Worm (Caenorhabditis elegans) whole organism, early embryonic: ENCODE measurements around the gene W02B8.1.
A peak's percentile ranks its signal among the peaks of the same experiment; 100 is the strongest.

Experiments used
- B0310.2 ChIP-seq: sonication (generic microtip); optimal IDR thresholded peaks from 2 replicates; lab custom pipeline; 2016; ENCODE audit warnings: mild to moderate bottlenecking, missing genetic modification characterization, missing compliant biosample characterization
- F13C5.2 ChIP-seq: sonication (generic microtip); optimal IDR thresholded peaks from 2 replicates; lab custom pipeline; 2017; ENCODE audit warnings: mild to moderate bottlenecking, missing genetic modification characterization, inconsistent platforms, missing compliant biosample characterization
- aly-1 ChIP-seq: sonication (generic microtip); optimal IDR thresholded peaks from 2 replicates; lab custom pipeline; 2016; ENCODE audit warnings: missing genetic modification characterization, missing compliant biosample characterization
- ama-1 ChIP-seq: fragments of 150-350 bp; optimal IDR thresholded peaks from 2 replicates; lab custom pipeline; 2014
- ceh-13 ChIP-seq: fragments of 200-800 bp; sonication (Bioruptor generic); optimal IDR thresholded peaks from 2 replicates; lab custom pipeline; 2018; ENCODE audit warnings: mild to moderate bottlenecking, missing genetic modification characterization, missing compliant biosample characterization
- ceh-36 ChIP-seq: sonication (generic microtip); optimal IDR thresholded peaks from 2 replicates; lab custom pipeline; 2016; ENCODE audit warnings: missing genetic modification characterization, inconsistent platforms, missing compliant biosample characterization
- ets-7 ChIP-seq: sonication (generic microtip); optimal IDR thresholded peaks from 2 replicates; lab custom pipeline; 2016; ENCODE audit warnings: missing genotype, missing genetic modification characterization, missing compliant biosample characterization
- flt-1 ChIP-seq: fragments of 200-800 bp; sonication (Bioruptor generic); IDR thresholded peaks from 2 replicates; pipeline ENCODE4 v1.3.6; 2022; ENCODE audit warnings: missing genetic modification characterization, missing compliant biosample characterization
- hmbx-1 ChIP-seq: sonication (generic microtip); optimal IDR thresholded peaks from 2 replicates; lab custom pipeline; 2016; ENCODE audit warnings: mild to moderate bottlenecking, missing genetic modification characterization, missing compliant biosample characterization
- hmg-4 ChIP-seq: fragments of 200-800 bp; sonication (Bioruptor generic); optimal IDR thresholded peaks from 2 replicates; lab custom pipeline; 2018; ENCODE audit warnings: mild to moderate bottlenecking, missing genetic modification characterization, missing compliant biosample characterization
- hnd-1 ChIP-seq: sonication (generic microtip); optimal IDR thresholded peaks from 2 replicates; lab custom pipeline; 2016; ENCODE audit warnings: missing genetic modification characterization, missing compliant biosample characterization
- pes-1 ChIP-seq: fragments of 200-800 bp; sonication (Bioruptor generic); IDR thresholded peaks from 2 replicates; pipeline ENCODE4 v1.3.6; 2022; ENCODE audit warnings: missing genetic modification reagents, missing genetic modification characterization, missing compliant biosample characterization
- scrt-1 ChIP-seq: fragments of 200-800 bp; sonication (Bioruptor generic); IDR thresholded peaks from 2 replicates; pipeline ENCODE4 v1.3.6; 2022; ENCODE audit warnings: missing genetic modification characterization, missing compliant biosample characterization
- sea-1 ChIP-seq: fragments of 200-800 bp; sonication (Bioruptor generic); conservative IDR thresholded peaks from 2 replicates; pipeline ENCODE4 v1.3.6; 2022; ENCODE audit warnings: missing genetic modification characterization, missing compliant biosample characterization
- tbx-11 ChIP-seq: fragments of 200-800 bp; sonication (Bioruptor generic); IDR thresholded peaks from 2 replicates; pipeline ENCODE4 v1.3.6; 2022; ENCODE audit warnings: missing genetic modification characterization, missing compliant biosample characterization
- tbx-37 ChIP-seq: fragments of 200-800 bp; sonication (Bioruptor generic); conservative IDR thresholded peaks from 2 replicates; pipeline ENCODE4 v1.3.6; 2022; ENCODE audit warnings: missing genetic modification reagents, missing genetic modification characterization, missing compliant biosample characterization
- tra-4 ChIP-seq: sonication (generic microtip); optimal IDR thresholded peaks from 2 replicates; lab custom pipeline; 2017; ENCODE audit warnings: missing genetic modification characterization, missing compliant biosample characterization

Gene W02B8.1

DNA sequence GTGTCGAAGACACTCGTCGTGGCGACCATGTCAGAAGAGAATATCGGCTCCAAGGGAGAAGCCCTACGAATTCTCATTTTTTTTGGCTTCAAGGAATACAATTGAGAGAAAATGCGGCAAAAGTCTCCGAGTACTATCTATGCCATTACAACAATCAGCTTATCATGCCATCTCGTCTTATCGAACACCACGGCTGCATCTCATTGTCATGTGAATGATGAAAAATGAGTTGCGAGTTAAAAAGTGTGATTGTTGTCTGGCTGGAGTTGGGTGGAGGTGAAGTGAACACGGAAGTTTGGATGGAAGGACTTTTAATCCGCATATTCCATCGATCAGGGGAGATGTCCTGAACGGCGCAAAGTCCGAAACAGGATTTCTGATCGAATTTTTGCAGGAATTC, 41.0 kb downstream of the W02B8.1 start:
- TF ChIP-seq ceh-13 (no peak), B0310.2 (no peak), ceh-36 (tag; lab: Kevin White, UChicago) (no peak), hmg-4 (GFP tag; lab: Kevin White, UChicago) (no peak), F13C5.2 (tag; lab: Kevin White, UChicago) (no peak), tbx-37 (GFP tag; lab: Robert Waterston, UW) (no peak)

DNA sequence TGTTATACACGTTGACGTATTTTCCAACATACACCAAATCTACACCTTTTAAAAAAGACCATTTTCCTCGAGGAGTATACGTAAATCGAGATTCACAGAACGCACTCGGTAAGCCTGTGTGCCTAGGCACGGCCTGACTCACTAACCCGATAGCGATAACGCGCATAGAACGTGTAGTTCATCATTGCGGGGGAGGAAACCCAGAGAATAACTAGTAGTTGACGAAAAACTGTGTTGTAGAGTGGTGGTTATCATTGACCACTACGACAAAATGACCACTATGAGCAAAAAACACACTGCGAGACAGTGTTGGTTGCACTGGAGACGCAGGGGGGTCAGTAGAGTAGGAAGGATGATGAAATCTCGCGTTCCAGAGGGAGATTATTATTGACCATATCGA, 42.1 kb downstream of the W02B8.1 start:
- no peak for TF ChIP-seq ets-7 (tag; lab: Kevin White, UChicago)
- 0 out of 2 replicates have a peak, but pooled peaks have one; percentile 7 for TF ChIP-seq sea-1

DNA sequence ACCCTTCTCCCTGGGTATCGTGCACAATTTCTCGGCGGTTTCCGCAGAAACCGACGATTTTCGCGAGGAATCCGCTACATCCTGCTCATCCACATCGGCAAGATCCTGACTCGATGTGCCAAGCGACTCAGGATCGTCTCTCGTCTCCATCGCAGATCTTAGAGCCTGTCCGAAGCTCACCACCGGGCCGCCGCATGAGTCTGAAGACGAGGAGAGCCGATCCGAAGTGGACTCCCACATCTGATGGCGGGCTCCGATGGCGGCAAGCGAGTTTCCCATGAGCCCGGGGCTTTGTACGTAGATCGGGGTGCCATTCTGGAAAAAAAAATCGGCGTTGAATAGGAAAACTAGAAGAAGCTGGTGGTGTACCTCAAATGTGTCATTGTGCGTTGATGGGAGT, 43.6 kb downstream of the W02B8.1 start:
- no peak for TF ChIP-seq ama-1 (lab: Kevin White, UChicago)
- TF ChIP-seq hmg-4 (GFP tag; lab: Kevin White, UChicago) = no peak
- no peak for TF ChIP-seq scrt-1 (GFP tag; lab: Robert Waterston, UW)
- no peak for TF ChIP-seq ceh-36 (tag; lab: Kevin White, UChicago)
- TF ChIP-seq ceh-13 = no peak
- no peak for TF ChIP-seq F13C5.2 (tag; lab: Kevin White, UChicago)
- no peak for TF ChIP-seq aly-1 (tag; lab: Kevin White, UChicago)
- TF ChIP-seq pes-1 (GFP tag; lab: Robert Waterston, UW) = no peak
- no peak for TF ChIP-seq hnd-1 (tag; lab: Kevin White, UChicago)
- no peak for TF ChIP-seq tbx-37 (GFP tag; lab: Robert Waterston, UW)
- no peak for TF ChIP-seq tbx-11 (GFP tag; lab: Robert Waterston, UW)
- TF ChIP-seq flt-1 (GFP tag; lab: Robert Waterston, UW) = no peak
- TF ChIP-seq hmbx-1 (tag; lab: Kevin White, UChicago) = no peak
- TF ChIP-seq B0310.2 = no peak
- TF ChIP-seq tra-4 (tag; lab: Kevin White, UChicago) = no peak

DNA sequence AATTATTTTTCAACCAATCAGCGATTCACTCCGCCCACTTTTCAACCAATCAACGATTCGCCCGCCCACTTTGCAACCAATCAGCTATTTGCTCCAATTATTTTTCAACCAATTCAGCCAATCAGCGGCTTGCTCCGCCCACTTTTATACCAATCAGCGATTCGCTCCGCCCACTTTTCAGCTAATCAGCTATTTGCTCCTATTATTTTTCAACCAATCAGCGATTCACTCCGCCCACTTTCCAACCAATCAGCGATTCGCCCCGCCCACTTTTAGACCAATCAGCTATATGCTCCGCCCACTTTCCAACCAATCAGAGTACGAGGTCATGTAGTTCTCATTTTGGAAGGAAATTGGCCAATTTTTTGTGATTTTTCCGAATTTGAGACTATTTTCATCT, 46.6 kb downstream of the W02B8.1 start:
- TF ChIP-seq ets-7 (tag; lab: Kevin White, UChicago) = no peak

DNA sequence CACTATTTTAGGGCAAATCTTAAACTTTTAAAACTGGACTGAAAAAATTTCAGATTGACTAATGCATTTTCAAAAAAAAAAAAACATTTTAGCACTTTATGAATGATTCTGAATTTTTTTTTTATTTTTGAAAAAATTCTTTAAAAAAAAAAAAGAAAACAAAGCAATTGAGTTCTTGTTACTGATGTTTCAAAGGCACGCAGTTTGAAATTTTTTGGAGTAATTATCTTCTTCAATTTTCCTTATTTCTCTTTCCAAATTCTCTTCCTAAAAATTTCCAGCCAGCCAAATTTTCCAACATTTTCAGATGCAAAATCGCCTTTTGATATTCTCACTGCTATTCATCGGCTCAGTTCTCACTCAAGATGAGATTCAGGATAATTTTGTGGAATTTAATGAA, 49.9 kb downstream of the W02B8.1 start, which contains the start of gene F08G2.8:
TSS of gene F08G2.8 (plus strand) at position 301 of the 400 bp plus-strand sequence.
- TF ChIP-seq flt-1 (GFP tag; lab: Robert Waterston, UW) (no peak), F13C5.2 (tag; lab: Kevin White, UChicago) (no peak), hmg-4 (GFP tag; lab: Kevin White, UChicago) (no peak), ceh-13 (no peak), B0310.2 (no peak), ceh-36 (tag; lab: Kevin White, UChicago) (no peak), tbx-11 (GFP tag; lab: Robert Waterston, UW) (no peak), sea-1 (no peak), ets-7 (tag; lab: Kevin White, UChicago) (no peak), hnd-1 (tag; lab: Kevin White, UChicago) (no peak), ama-1 (lab: Kevin White, UChicago) (no peak), hmbx-1 (tag; lab: Kevin White, UChicago) (no peak), aly-1 (tag; lab: Kevin White, UChicago) (no peak), tbx-37 (GFP tag; lab: Robert Waterston, UW) (no peak), pes-1 (GFP tag; lab: Robert Waterston, UW) (no peak), scrt-1 (GFP tag; lab: Robert Waterston, UW) (no peak)
